Fruit fly (Drosophila melanogaster) whole organism, wandering third instar larva: ENCODE measurements around the gene ERp44.

Source experiments
- Abd-B ChIP-seq: fragments of >200 bp; optimal IDR thresholded peaks from 2 replicates; lab custom pipeline; 2017; ENCODE audit warnings: missing biosample characterization, missing genetic modification characterization
- CG32264 ChIP-seq: fragments of 200-800 bp; sonication (Bioruptor generic); optimal IDR thresholded peaks from 2 replicates; lab custom pipeline; 2016; ENCODE audit warnings: missing biosample characterization, missing genetic modification characterization
- CG9705 ChIP-seq: fragments of 200-800 bp; sonication (Bioruptor generic); optimal IDR thresholded peaks from 2 replicates; lab custom pipeline; 2018; ENCODE audit warnings: missing biosample characterization, mild to moderate bottlenecking, missing genetic modification characterization
- CrebA ChIP-seq: fragments of 200-800 bp; sonication (Bioruptor generic); optimal IDR thresholded peaks from 2 replicates; lab custom pipeline; 2016; ENCODE audit warnings: missing biosample characterization, mild to moderate bottlenecking, missing genetic modification characterization, borderline replicate concordance
- Dfd ChIP-seq: fragments of >200 bp; optimal IDR thresholded peaks from 2 replicates; lab custom pipeline; 2017; ENCODE audit warnings: missing biosample characterization, missing genetic modification characterization
- Dif ChIP-seq: fragments of 200-275, 200-300 bp; sonication (Bioruptor generic); optimal IDR thresholded peaks from 2 replicates; lab custom pipeline; 2018; ENCODE audit warnings: missing biosample characterization, missing genetic modification characterization; ENCODE audit not compliant: partially characterized antibody
- GATAd ChIP-seq: sonication (Bioruptor generic); optimal IDR thresholded peaks from 2 replicates; lab custom pipeline; 2016; ENCODE audit warnings: missing biosample characterization, missing genetic modification characterization
- HLH106 ChIP-seq: fragments of 200-800 bp; optimal IDR thresholded peaks from 3 replicates; lab custom pipeline; 2019; ENCODE audit warnings: missing biosample characterization, mild to moderate bottlenecking, missing genetic modification characterization, moderate library complexity
- Hnf4 ChIP-seq: fragments of 200-800 bp; sonication (Bioruptor generic); optimal IDR thresholded peaks from 2 replicates; lab custom pipeline; 2016; ENCODE audit warnings: missing biosample characterization, mild to moderate bottlenecking, missing genetic modification characterization
- Hr78 ChIP-seq: fragments of >200 bp; optimal IDR thresholded peaks from 2 replicates; lab custom pipeline; 2017; ENCODE audit warnings: missing biosample characterization, missing genetic modification characterization
- Hr83 ChIP-seq: fragments of 200-300 bp; sonication (Bioruptor generic); optimal IDR thresholded peaks from 2 replicates; lab custom pipeline; 2016; ENCODE audit warnings: missing biosample characterization, mild to moderate bottlenecking, missing genetic modification characterization, moderate library complexity; ENCODE audit not compliant: poor library complexity, severe bottlenecking
- Jra ChIP-seq: sonication (Bioruptor generic); optimal IDR thresholded peaks from 2 replicates; lab custom pipeline; 2016; ENCODE audit warnings: missing biosample characterization, missing genetic modification characterization
- Mio ChIP-seq: sonication (Bioruptor generic); optimal IDR thresholded peaks from 2 replicates; lab custom pipeline; 2016; ENCODE audit warnings: missing biosample characterization, missing genetic modification characterization
- Myc ChIP-seq: fragments of >200 bp; optimal IDR thresholded peaks from 2 replicates; lab custom pipeline; 2017
- N ChIP-seq: fragments of >200 bp; optimal IDR thresholded peaks from 2 replicates; lab custom pipeline; 2018; ENCODE audit warnings: missing biosample characterization, missing external identifiers, missing genetic modification characterization
- OdsH ChIP-seq: fragments of 200-800 bp; sonication (Bioruptor generic); optimal IDR thresholded peaks from 2 replicates; lab custom pipeline; 2016; ENCODE audit warnings: missing biosample characterization, mild to moderate bottlenecking, missing genetic modification characterization
- Rel ChIP-seq, 2 experiments: fragments of 200-800 bp; sonication (Bioruptor generic) in 1 of 2; optimal IDR thresholded peaks; 2 replicates in 1 of 2; 3 replicates in 1 of 2; lab custom pipeline; 2016 to 2019; ENCODE audit warnings: mild to moderate bottlenecking in 2 of 2, missing biosample characterization in 2 of 2, missing genetic modification characterization in 2 of 2, moderate library complexity in 1 of 2
- Sp1 ChIP-seq: fragments of 200-800 bp; sonication (Bioruptor generic); optimal IDR thresholded peaks from 3 replicates; lab custom pipeline; 2019; ENCODE audit warnings: missing biosample characterization, mild to moderate bottlenecking, missing genetic modification characterization, moderate library complexity
- Vsx2 ChIP-seq: fragments of 200-300, 225-300 bp; sonication (Bioruptor generic); optimal IDR thresholded peaks from 2 replicates; lab custom pipeline; 2018; ENCODE audit warnings: missing biosample characterization, missing genetic modification characterization; ENCODE audit not compliant: partially characterized antibody
- br ChIP-seq: fragments of 200-800 bp; sonication (Bioruptor generic); optimal IDR thresholded peaks from 2 replicates; lab custom pipeline; 2016; ENCODE audit warnings: missing biosample characterization, missing genetic modification characterization
- brk ChIP-seq: fragments of 200-800 bp; sonication (Bioruptor generic); optimal IDR thresholded peaks from 2 replicates; lab custom pipeline; 2016; ENCODE audit warnings: missing biosample characterization, mild to moderate bottlenecking, missing genetic modification characterization
- dl ChIP-seq, 2 experiments: fragments of 175-275, 200-275 bp in 1 of 2; fragments of 200-275 bp in 1 of 2; sonication (Bioruptor generic); optimal IDR thresholded peaks; lab custom pipeline; 2018; ENCODE audit warnings: mild to moderate bottlenecking in 2 of 2, missing biosample characterization in 2 of 2, missing genetic modification characterization in 2 of 2, moderate library complexity in 2 of 2; ENCODE audit not compliant: partially characterized antibody in 2 of 2, insufficient read depth in 1 of 2
- dmrt93B ChIP-seq: fragments of 200-800 bp; sonication (Bioruptor generic); optimal IDR thresholded peaks from 2 replicates; lab custom pipeline; 2018; ENCODE audit warnings: missing biosample characterization, mild to moderate bottlenecking, missing genetic modification characterization
- dsf ChIP-seq: sonication (Bioruptor generic); optimal IDR thresholded peaks from 2 replicates; lab custom pipeline; 2016; ENCODE audit warnings: missing biosample characterization, missing genetic modification characterization, borderline replicate concordance
- ey ChIP-seq: fragments of 200-800 bp; sonication (Bioruptor generic); optimal IDR thresholded peaks from 2 replicates; lab custom pipeline; 2016; ENCODE audit warnings: missing biosample characterization, missing genetic modification characterization
- foxo ChIP-seq, 2 experiments: fragments of 200-800 bp; sonication (Bioruptor generic); optimal IDR thresholded peaks; 2 replicates in 1 of 2; 3 replicates in 1 of 2; lab custom pipeline; 2016 to 2017; ENCODE audit warnings: missing biosample characterization in 2 of 2, missing genetic modification characterization in 2 of 2
- fru ChIP-seq: fragments of 200-800 bp; sonication (Bioruptor generic); optimal IDR thresholded peaks from 3 replicates; lab custom pipeline; 2016; ENCODE audit warnings: missing biosample characterization, mild to moderate bottlenecking, missing genetic modification characterization
- h ChIP-seq: fragments of 200-800 bp; sonication (Bioruptor generic); optimal IDR thresholded peaks from 3 replicates; lab custom pipeline; 2016; ENCODE audit warnings: missing biosample characterization, mild to moderate bottlenecking, missing genetic modification characterization
- jim ChIP-seq: fragments of 175-275, 200-325 bp; sonication (Bioruptor generic); optimal IDR thresholded peaks from 2 replicates; lab custom pipeline; 2016; ENCODE audit warnings: missing biosample characterization, mild to moderate bottlenecking, missing genetic modification characterization
- lola ChIP-seq: fragments of >200 bp; optimal IDR thresholded peaks from 2 replicates; lab custom pipeline; 2017; ENCODE audit warnings: missing biosample characterization, missing genetic modification characterization
- pan ChIP-seq: fragments of >200 bp; optimal IDR thresholded peaks from 2 replicates; lab custom pipeline; 2017
- psq ChIP-seq: fragments of 200-800 bp; sonication (Bioruptor generic); optimal IDR thresholded peaks from 3 replicates; lab custom pipeline; 2017; ENCODE audit warnings: missing biosample characterization, mild to moderate bottlenecking, missing genetic modification characterization, moderate library complexity
- rgr ChIP-seq: fragments of 200-800 bp; sonication (Bioruptor generic); optimal IDR thresholded peaks from 3 replicates; lab custom pipeline; 2016; ENCODE audit warnings: missing biosample characterization, mild to moderate bottlenecking, missing genetic modification characterization
- sage ChIP-seq: fragments of 200-800 bp; sonication (Bioruptor generic); optimal IDR thresholded peaks from 2 replicates; lab custom pipeline; 2016; ENCODE audit warnings: missing biosample characterization, mild to moderate bottlenecking, missing genetic modification characterization
- sv ChIP-seq: fragments of 200-800 bp; sonication (Bioruptor generic); optimal IDR thresholded peaks from 3 replicates; lab custom pipeline; 2016; ENCODE audit warnings: missing biosample characterization, missing genetic modification characterization
- tai ChIP-seq: sonication (Bioruptor generic); optimal IDR thresholded peaks from 2 replicates; lab custom pipeline; 2016; ENCODE audit warnings: missing biosample characterization, missing genetic modification characterization
- usp ChIP-seq: fragments of >200 bp; optimal IDR thresholded peaks from 2 replicates; lab custom pipeline; 2017; ENCODE audit warnings: missing biosample characterization, missing genetic modification characterization
- woc ChIP-seq: sonication (Bioruptor generic); optimal IDR thresholded peaks from 2 replicates; lab custom pipeline; 2016; ENCODE audit warnings: missing biosample characterization, mild to moderate bottlenecking, missing genetic modification characterization

Gene ERp44

dm6 chrX:16321037-16321436 is 23.5 kb upstream of the ERp44 start:
- TF ChIP-seq Rel (GFP tag; optimal IDR thresholded peaks at IDR 0.05; lab: Kevin White, UChicago), result no peak
- TF ChIP-seq Rel (tag; optimal IDR thresholded peaks at IDR 0.05; lab: Kevin White, UChicago), result peak; percentile 38
- no peak for TF ChIP-seq Myc (lab: Kevin White, UChicago)

dm6 chrX:16320197-16320921 is 22.8 kb upstream of the ERp44 start, which contains the start of gene Cyp1:
Cyp1 (minus strand) TSS chrX:16320370.
- TF ChIP-seq Hnf4 (GFP tag; lab: Kevin White, UChicago) (peak; percentile 50), CG9705 (GFP tag; lab: Kevin White, UChicago) (no peak), fru (GFP tag; lab: Kevin White, UChicago) (no peak), Sp1 (GFP tag; lab: Kevin White, UChicago) (peak; percentile 39), Dif (GFP tag; lab: Kevin White, UChicago) (peak; percentile 5), GATAd (no peak), CG32264 (no peak), CrebA (GFP tag; lab: Kevin White, UChicago) (no peak), Hr83 (GFP tag; lab: Kevin White, UChicago) (peak; percentile 77), Mio (GFP tag; lab: Kevin White, UChicago) (no peak), HLH106 (no peak), dsf (GFP tag; lab: Kevin White, UChicago) (no peak), Abd-B (GFP tag; lab: Kevin White, UChicago) (no peak), Jra (GFP tag; lab: Kevin White, UChicago) (no peak), OdsH (GFP tag; lab: Kevin White, UChicago) (no peak), sv (GFP tag; lab: Kevin White, UChicago) (no peak), lola (GFP tag; lab: Kevin White, UChicago) (no peak), Hr78 (GFP tag; lab: Kevin White, UChicago) (no peak), dl (GFP tag; optimal IDR thresholded peaks at IDR 0.05; lab: Kevin White, UChicago; ENCODE audit: insufficient read depth in 1 of 2, partially characterized antibody in 2 of 2) (no peak), Vsx2 (GFP tag; lab: Kevin White, UChicago) (no peak), rgr (GFP tag; lab: Kevin White, UChicago) (peak; percentile 43), pan (lab: Kevin White, UChicago) (no peak), Dfd (GFP tag; lab: Kevin White, UChicago) (no peak), jim (GFP tag; lab: Kevin White, UChicago) (peak; percentile 57), usp (GFP tag; lab: Kevin White, UChicago) (no peak), h (GFP tag; lab: Kevin White, UChicago) (peak; percentile 42), sage (GFP tag; lab: Kevin White, UChicago) (no peak), woc (GFP tag; lab: Kevin White, UChicago) (peak; percentile 59), ey (GFP tag; lab: Kevin White, UChicago) (no peak), Rel (GFP tag; optimal IDR thresholded peaks at IDR 0.05; lab: Kevin White, UChicago) (peak; percentile 5), Rel (tag; optimal IDR thresholded peaks at IDR 0.05; lab: Kevin White, UChicago) (peak; percentile 8), br (no peak), dmrt93B (GFP tag; lab: Kevin White, UChicago) (no peak), Myc (lab: Kevin White, UChicago) (peak; percentile 10), brk (GFP tag; lab: Kevin White, UChicago) (no peak), tai (GFP tag; lab: Kevin White, UChicago) (no peak), N (no peak), foxo (GFP tag; optimal IDR thresholded peaks at IDR 0.05; lab: Kevin White, UChicago) (peak in 1 of 2 experiments; percentile 31), psq (no peak)
